Worm (Caenorhabditis elegans) whole organism, L1 larva: ENCODE measurements around the gene timm-17B.2.
A peak's percentile ranks its signal among the peaks of the same experiment; 100 is the strongest.

Experiments
- C16A3.4 ChIP-seq: fragments of 150-350 bp; optimal IDR thresholded peaks from 2 replicates; lab custom pipeline; 2014; ENCODE audit warnings: missing biosample characterization, missing genetic modification characterization
- C34B4.2 ChIP-seq: sonication (generic microtip); optimal IDR thresholded peaks from 2 replicates; lab custom pipeline; 2017; ENCODE audit warnings: mild to moderate bottlenecking, missing genetic modification characterization, missing compliant biosample characterization
- F16B12.6 ChIP-seq: fragments of 150-350 bp; optimal IDR thresholded peaks from 2 replicates; lab custom pipeline; 2014; ENCODE audit warnings: missing biosample characterization, missing genetic modification characterization
- Y116A8C.19 ChIP-seq: sonication (generic microtip); optimal IDR thresholded peaks from 2 replicates; lab custom pipeline; 2016; ENCODE audit warnings: missing compliant biosample characterization, missing genetic modification characterization, borderline replicate concordance
- ama-1 ChIP-seq: fragments of 150-350 bp; optimal IDR thresholded peaks from 2 replicates; lab custom pipeline; 2014
- blmp-1 ChIP-seq: fragments of 150-350 bp; optimal IDR thresholded peaks from 2 replicates; lab custom pipeline; 2014; ENCODE audit warnings: missing biosample characterization, missing genetic modification characterization
- ceh-63 ChIP-seq: fragments of 200-800 bp; sonication (Bioruptor generic); optimal IDR thresholded peaks from 2 replicates; lab custom pipeline; 2018; ENCODE audit warnings: mild to moderate bottlenecking, missing genetic modification characterization, missing compliant biosample characterization
- ceh-8 ChIP-seq: fragments of 200-800 bp; sonication (Bioruptor generic); optimal IDR thresholded peaks from 2 replicates; lab custom pipeline; 2018; ENCODE audit warnings: mild to moderate bottlenecking, missing genetic modification characterization, moderate library complexity, missing compliant biosample characterization
- ceh-82 ChIP-seq, 3 experiments: fragments of 150-350 bp in 1 of 3; sonication (generic microtip) in 2 of 3; optimal IDR thresholded peaks; 2 replicates each; lab custom pipeline; 2014 to 2017; ENCODE audit warnings: missing biosample characterization in 3 of 3, missing genetic modification characterization in 3 of 3
- ceh-88 ChIP-seq: fragments of 200-800 bp; sonication (Bioruptor generic); IDR thresholded peaks from 2 replicates; pipeline ENCODE4 v1.3.6; 2022; ENCODE audit warnings: missing genetic modification characterization, missing compliant biosample characterization
- ceh-90 ChIP-seq: sonication (generic microtip); optimal IDR thresholded peaks from 2 replicates; lab custom pipeline; 2016; ENCODE audit warnings: missing genetic modification characterization, missing compliant biosample characterization
- dpl-1 ChIP-seq, 3 experiments: fragments of 150-350 bp in 2 of 3; sonication (generic microtip) in 1 of 3; optimal IDR thresholded peaks; 2 replicates each; lab custom pipeline; 2014 to 2017; ENCODE audit warnings: missing biosample characterization in 3 of 3, missing genetic modification characterization in 3 of 3, missing genetic modification reagents in 3 of 3
- efl-1 ChIP-seq, 4 experiments: fragments of 150-350 bp; optimal IDR thresholded peaks in 3 of 4; peaks in 1 of 4; 1 replicate in 1 of 4; 2 replicates in 3 of 4; lab custom pipeline; 2014; ENCODE audit warnings: missing biosample characterization in 2 of 4, missing genetic modification characterization in 2 of 4, missing genetic modification reagents in 2 of 4
- efl-3 ChIP-seq: fragments of 200-800 bp; sonication (Bioruptor generic); optimal IDR thresholded peaks from 2 replicates; lab custom pipeline; 2018; ENCODE audit warnings: mild to moderate bottlenecking, missing genetic modification characterization, missing compliant biosample characterization
- egl-27 ChIP-seq, 2 experiments: fragments of 150-350 bp in 1 of 2; sonication (generic microtip); optimal IDR thresholded peaks; 3 replicates each; lab custom pipeline; 2017 to 2018; ENCODE audit warnings: missing biosample characterization in 2 of 2, missing genetic modification characterization in 2 of 2, missing genetic modification reagents in 2 of 2
- elt-2 ChIP-seq: sonication (generic microtip); optimal IDR thresholded peaks from 2 replicates; lab custom pipeline; 2016; ENCODE audit warnings: missing genetic modification characterization, mild to moderate bottlenecking, inconsistent platforms, missing compliant biosample characterization, missing genetic modification reagents
- fkh-10 ChIP-seq: sonication (generic microtip); optimal IDR thresholded peaks from 2 replicates; lab custom pipeline; 2017; ENCODE audit warnings: missing biosample characterization, missing genetic modification reagents, missing genetic modification characterization
- fkh-4 ChIP-seq: sonication (generic microtip); optimal IDR thresholded peaks from 2 replicates; lab custom pipeline; 2016; ENCODE audit warnings: missing compliant biosample characterization, missing genetic modification characterization, borderline replicate concordance
- fkh-8 ChIP-seq: sonication (generic microtip); optimal IDR thresholded peaks from 2 replicates; lab custom pipeline; 2016; ENCODE audit warnings: mild to moderate bottlenecking, missing genetic modification characterization, missing compliant biosample characterization
- fos-1 ChIP-seq: fragments of 150-350 bp; optimal IDR thresholded peaks from 2 replicates; lab custom pipeline; 2014; ENCODE audit warnings: missing biosample characterization, missing genetic modification characterization
- grh-1 ChIP-seq: fragments of 200-800 bp; sonication (Bioruptor generic); IDR thresholded peaks from 2 replicates; pipeline ENCODE4 v1.3.6; 2022; ENCODE audit warnings: missing genetic modification reagents, missing genetic modification characterization, missing compliant biosample characterization
- hlh-17 ChIP-seq: fragments of 200-800 bp; sonication (Bioruptor generic); optimal IDR thresholded peaks from 2 replicates; lab custom pipeline; 2018; ENCODE audit warnings: missing genetic modification characterization, mild to moderate bottlenecking, missing compliant biosample characterization, moderate library complexity, borderline replicate concordance
- hlh-4 ChIP-seq: sonication (generic microtip); optimal IDR thresholded peaks from 2 replicates; lab custom pipeline; 2016; ENCODE audit warnings: mild to moderate bottlenecking, missing genetic modification characterization, missing compliant biosample characterization
- irx-1 ChIP-seq: sonication (generic microtip); optimal IDR thresholded peaks from 2 replicates; lab custom pipeline; 2016; ENCODE audit warnings: missing genetic modification characterization, missing compliant biosample characterization
- isw-1 ChIP-seq: fragments of 200-800 bp; sonication (Bioruptor generic); IDR thresholded peaks from 2 replicates; pipeline ENCODE4 v1.3.6; 2022; ENCODE audit warnings: missing genetic modification characterization, missing compliant biosample characterization
- jun-1 ChIP-seq: fragments of 150-350 bp; optimal IDR thresholded peaks from 2 replicates; lab custom pipeline; 2014; ENCODE audit warnings: missing biosample characterization, missing genetic modification reagents, missing genetic modification characterization
- lin-13 ChIP-seq: fragments of 150-350 bp; optimal IDR thresholded peaks from 2 replicates; lab custom pipeline; 2014; ENCODE audit warnings: missing biosample characterization, missing genetic modification reagents, missing genetic modification characterization
- lin-15B ChIP-seq: fragments of 150-350 bp; sonication (generic microtip); optimal IDR thresholded peaks from 3 replicates; lab custom pipeline; 2014; ENCODE audit warnings: missing biosample characterization, missing genetic modification characterization
- lin-35 ChIP-seq, 2 experiments: fragments of 150-350 bp; optimal IDR thresholded peaks; 2 replicates each; lab custom pipeline; 2014; ENCODE audit warnings: missing biosample characterization in 2 of 2, missing genetic modification characterization in 2 of 2, missing genetic modification reagents in 2 of 2
- lin-39 ChIP-seq: fragments of 150-350 bp; optimal IDR thresholded peaks from 2 replicates; lab custom pipeline; 2014; ENCODE audit warnings: missing biosample characterization, missing genetic modification reagents, missing genetic modification characterization
- mef-2 ChIP-seq: fragments of 150-350 bp; optimal IDR thresholded peaks from 2 replicates; lab custom pipeline; 2014; ENCODE audit warnings: missing biosample characterization, missing genetic modification characterization
- nhr-12 ChIP-seq: sonication (generic microtip); optimal IDR thresholded peaks from 2 replicates; lab custom pipeline; 2017; ENCODE audit warnings: missing biosample characterization, missing genetic modification characterization
- nhr-28 ChIP-seq: fragments of 150-350 bp; optimal IDR thresholded peaks from 2 replicates; lab custom pipeline; 2014; ENCODE audit warnings: missing biosample characterization, missing genetic modification characterization
- nhr-47 ChIP-seq: sonication (generic microtip); optimal IDR thresholded peaks from 2 replicates; lab custom pipeline; 2016; ENCODE audit warnings: mild to moderate bottlenecking, missing genetic modification characterization, moderate library complexity, missing compliant biosample characterization
- nhr-77 ChIP-seq: fragments of 150-350 bp; optimal IDR thresholded peaks from 2 replicates; lab custom pipeline; 2014; ENCODE audit warnings: missing biosample characterization, missing genetic modification characterization
- nhr-90 ChIP-seq: sonication (generic microtip); optimal IDR thresholded peaks from 2 replicates; lab custom pipeline; 2016; ENCODE audit warnings: mild to moderate bottlenecking, missing genetic modification characterization, missing compliant biosample characterization; ENCODE audit not compliant: poor library complexity
- pqm-1 ChIP-seq: sonication (generic microtip); optimal IDR thresholded peaks from 3 replicates; lab custom pipeline; 2017; ENCODE audit warnings: missing biosample characterization, missing genetic modification characterization
- skn-1 ChIP-seq: fragments of 150-350 bp; optimal IDR thresholded peaks from 2 replicates; lab custom pipeline; 2014; ENCODE audit warnings: missing biosample characterization, missing genetic modification characterization
- sox-4 ChIP-seq: sonication (generic microtip); optimal IDR thresholded peaks from 2 replicates; lab custom pipeline; 2016; ENCODE audit warnings: missing genetic modification characterization, missing compliant biosample characterization
- swsn-7 ChIP-seq: sonication (generic microtip); optimal IDR thresholded peaks from 2 replicates; lab custom pipeline; 2016; ENCODE audit warnings: missing genetic modification characterization, missing compliant biosample characterization
- tbx-2 ChIP-seq: sonication (generic microtip); optimal IDR thresholded peaks from 2 replicates; lab custom pipeline; 2016; ENCODE audit warnings: missing genetic modification characterization, missing compliant biosample characterization
- unc-130 ChIP-seq: fragments of 150-350 bp; optimal IDR thresholded peaks from 2 replicates; lab custom pipeline; 2017; ENCODE audit warnings: missing biosample characterization, missing genetic modification characterization, inconsistent platforms
- unc-30 ChIP-seq: sonication (generic microtip); optimal IDR thresholded peaks from 2 replicates; lab custom pipeline; 2017; ENCODE audit warnings: missing biosample characterization, missing genetic modification characterization
- vab-15 ChIP-seq: sonication (generic microtip); optimal IDR thresholded peaks from 2 replicates; lab custom pipeline; 2017; ENCODE audit warnings: missing genotype, mild to moderate bottlenecking, missing genetic modification characterization, missing compliant biosample characterization
- zag-1 ChIP-seq: fragments of 150-350 bp; optimal IDR thresholded peaks from 2 replicates; lab custom pipeline; 2014; ENCODE audit warnings: missing biosample characterization, missing genetic modification characterization
- ztf-11 ChIP-seq, 2 experiments: sonication (generic microtip); optimal IDR thresholded peaks; 2 replicates each; lab custom pipeline; 2016 to 2017; ENCODE audit warnings: missing genetic modification characterization in 2 of 2, missing biosample characterization in 1 of 2, missing compliant biosample characterization in 1 of 2

timm-17B.2 gene

ce11 chrIV:8431567-8432458 is 35.4 kb downstream of the timm-17B.2 start (continued):
- peak; percentile 70 for TF ChIP-seq swsn-7 (tag; lab: Kevin White, UChicago)
- TF ChIP-seq fkh-4 (tag; lab: Kevin White, UChicago) = no peak
- no peak for TF ChIP-seq sox-4
- TF ChIP-seq grh-1 (GFP tag; lab: Robert Waterston, UW) = peak; percentile 64
- peak; percentile 65 for TF ChIP-seq C16A3.4 (tag; lab: Kevin White, UChicago)
- TF ChIP-seq fos-1 (tag; lab: Kevin White, UChicago) = peak; percentile 71
- TF ChIP-seq ama-1 (lab: Kevin White, UChicago) = peak; percentile 98
- TF ChIP-seq lin-35 (GFP tag; optimal IDR thresholded peaks at IDR 0.05; lab: Kevin White, UChicago) = peak; percentile 53 to 65
- peak; percentile 59 for TF ChIP-seq skn-1 (tag; lab: Kevin White, UChicago)
- peak; percentile 75 for TF ChIP-seq lin-13 (GFP tag; lab: Kevin White, UChicago)
- no peak for TF ChIP-seq nhr-28 (tag; lab: Kevin White, UChicago)

ce11 chrIV:8432709-8433108 is 36.3 kb downstream of the timm-17B.2 start, which contains the start of the genes T26A8.4 and pdtf-1:
Gene T26A8.4 (minus strand): TSS chrIV:8432893.
Gene pdtf-1 (plus strand): TSS chrIV:8433038.
- TF ChIP-seq jun-1 = peak; percentile 96
- TF ChIP-seq ama-1 (lab: Kevin White, UChicago) = peak; percentile 94
- peak; percentile 48 for TF ChIP-seq sox-4
- no peak for TF ChIP-seq ceh-90
- peak; percentile 16 for TF ChIP-seq fkh-4 (tag; lab: Kevin White, UChicago)
- peak; percentile 24 for TF ChIP-seq vab-15 (tag; lab: Kevin White, UChicago)
- TF ChIP-seq blmp-1 (tag; lab: Kevin White, UChicago) = peak; percentile 87
- peak; percentile 93 for TF ChIP-seq tbx-2 (tag; lab: Kevin White, UChicago)
- peak; percentile 49 for TF ChIP-seq elt-2
- TF ChIP-seq ceh-82 (tag; optimal IDR thresholded peaks at IDR 0.05; lab: Kevin White, UChicago) = peak; percentile 95 to 98 (median 96)
- peak; percentile 81 to 84 (median 83) for TF ChIP-seq dpl-1 (GFP tag; optimal IDR thresholded peaks at IDR 0.05; lab: Kevin White, UChicago)
- TF ChIP-seq ceh-63 = no peak
- no peak for TF ChIP-seq hlh-17
- TF ChIP-seq swsn-7 (tag; lab: Kevin White, UChicago) = peak; percentile 92
- peak; percentile 57 for TF ChIP-seq C34B4.2 (tag; lab: Kevin White, UChicago)
- no peak for TF ChIP-seq hlh-4 (tag; lab: Kevin White, UChicago)
- TF ChIP-seq Y116A8C.19 (tag; lab: Kevin White, UChicago) = no peak
- TF ChIP-seq efl-3 (GFP tag; lab: Kevin White, UChicago) = no peak
- peak; percentile 94 for TF ChIP-seq mef-2 (tag; lab: Kevin White, UChicago)
- TF ChIP-seq pqm-1 (tag; lab: Kevin White, UChicago) = no peak
- peak; percentile 96 for TF ChIP-seq fos-1 (tag; lab: Kevin White, UChicago)
- TF ChIP-seq ceh-8 = peak; percentile 67
- TF ChIP-seq nhr-77 = peak; percentile 95
- peak; percentile 90 to 96 for TF ChIP-seq efl-1 (optimal IDR thresholded peaks at IDR 0.05; lab: Kevin White, UChicago)
- peak; percentile 76 to 98 for TF ChIP-seq efl-1 (GFP tag; optimal IDR thresholded peaks at IDR 0.05 in 1 of 2; lab: Kevin White, UChicago)
- peak; percentile 88 for TF ChIP-seq unc-130 (tag; lab: Kevin White, UChicago)
- TF ChIP-seq nhr-28 (tag; lab: Kevin White, UChicago) = no peak
- peak; percentile 92 for TF ChIP-seq nhr-90 (tag; lab: Kevin White, UChicago)
- TF ChIP-seq lin-35 (GFP tag; optimal IDR thresholded peaks at IDR 0.05; lab: Kevin White, UChicago) = peak; percentile 82 to 94
- peak; percentile 86 for TF ChIP-seq fkh-10
- TF ChIP-seq zag-1 (tag; lab: Kevin White, UChicago) = no peak
- peak; percentile 91 for TF ChIP-seq isw-1 (GFP tag; lab: Robert Waterston, UW)
- TF ChIP-seq F16B12.6 (tag; lab: Kevin White, UChicago) = peak; percentile 56
- TF ChIP-seq ztf-11 (tag; optimal IDR thresholded peaks at IDR 0.05; lab: Kevin White, UChicago) = peak in 1 of 2 experiments; percentile 84
- TF ChIP-seq nhr-12 (tag; lab: Kevin White, UChicago) = no peak
- TF ChIP-seq fkh-8 = peak; percentile 95
- TF ChIP-seq lin-39 (tag; lab: Kevin White, UChicago) = peak; percentile 72
- TF ChIP-seq egl-27 (tag; optimal IDR thresholded peaks at IDR 0.05; lab: Kevin White, UChicago) = peak; percentile 50 to 72
- TF ChIP-seq lin-15B = peak; percentile 90
- no peak for TF ChIP-seq unc-30 (tag; lab: Kevin White, UChicago)
- peak; percentile 82 for TF ChIP-seq ceh-88 (GFP tag; lab: Robert Waterston, UW)
- peak; percentile 97 for TF ChIP-seq skn-1 (tag; lab: Kevin White, UChicago)
- TF ChIP-seq irx-1 (tag; lab: Kevin White, UChicago) = peak; percentile 83
- peak; percentile 95 for TF ChIP-seq nhr-47 (tag; lab: Kevin White, UChicago)
